Fruit fly (Drosophila melanogaster) whole organism, embryonic: Measurements from ENCODE around the gene scu.

Source experiments
- Bgb ChIP-seq: fragments of 200-800 bp; sonication (Bioruptor generic); IDR thresholded peaks from 2 replicates; pipeline ENCODE4 v1.3.6; 2022; ENCODE audit warnings: missing biosample characterization, missing genetic modification characterization; ENCODE audit not compliant: partially characterized antibody
- CG10209 ChIP-seq: fragments of 200-800 bp; sonication (Bioruptor generic); optimal IDR thresholded peaks from 3 replicates; lab custom pipeline; 2017; ENCODE audit warnings: missing biosample characterization, mild to moderate bottlenecking, missing genetic modification characterization, missing genetic modification reagents
- CG10366 ChIP-seq: fragments of 200-800 bp; sonication (Bioruptor generic); IDR thresholded peaks from 2 replicates; pipeline ENCODE4 v1.3.6; 2022; ENCODE audit warnings: missing biosample characterization, missing genetic modification characterization
- CG10654 ChIP-seq: fragments of 200-800 bp; sonication (Bioruptor generic); optimal IDR thresholded peaks from 2 replicates; lab custom pipeline; 2016; ENCODE audit warnings: missing biosample characterization, missing genetic modification characterization
- CG12219 ChIP-seq: fragments of 200-800 bp; sonication (Bioruptor generic); optimal IDR thresholded peaks from 3 replicates; lab custom pipeline; 2018; ENCODE audit warnings: missing biosample characterization, mild to moderate bottlenecking, missing genetic modification characterization
- CG13624 ChIP-seq: fragments of 200-800 bp; sonication (Bioruptor generic); optimal IDR thresholded peaks from 2 replicates; lab custom pipeline; 2016; ENCODE audit warnings: missing biosample characterization, missing genetic modification characterization
- CG14050 ChIP-seq: fragments of 200-800 bp; sonication (Bioruptor generic); IDR thresholded peaks from 3 replicates; pipeline ENCODE4 v1.3.6; 2022; ENCODE audit warnings: missing biosample characterization, missing genetic modification characterization
- CG14965 ChIP-seq: fragments of 200-800 bp; sonication (Bioruptor generic); optimal IDR thresholded peaks from 2 replicates; lab custom pipeline; 2016; ENCODE audit warnings: missing biosample characterization, missing genetic modification characterization, borderline replicate concordance
- CG15011 ChIP-seq: fragments of 200-800 bp; sonication (Bioruptor generic); optimal IDR thresholded peaks from 3 replicates; lab custom pipeline; 2018; ENCODE audit warnings: missing biosample characterization, mild to moderate bottlenecking, missing genetic modification characterization
- CG17186 ChIP-seq: fragments of 200-800 bp; sonication (Bioruptor generic); optimal IDR thresholded peaks from 3 replicates; lab custom pipeline; 2017; ENCODE audit warnings: missing biosample characterization, missing genetic modification reagents, missing genetic modification characterization
- CG18619 ChIP-seq: fragments of 200-800 bp; sonication (Bioruptor generic); optimal IDR thresholded peaks from 3 replicates; lab custom pipeline; 2017; ENCODE audit warnings: missing biosample characterization, mild to moderate bottlenecking, missing genetic modification characterization
- CG31365 ChIP-seq: fragments of 200-800 bp; sonication (Bioruptor generic); optimal IDR thresholded peaks from 2 replicates; lab custom pipeline; 2018; ENCODE audit warnings: missing biosample characterization, mild to moderate bottlenecking, missing genetic modification characterization
- CG33213 ChIP-seq: fragments of 200-800 bp; sonication (Bioruptor generic); optimal IDR thresholded peaks from 3 replicates; lab custom pipeline; 2016; ENCODE audit warnings: missing biosample characterization, missing genetic modification characterization
- CG3995 ChIP-seq: fragments of 200-800 bp; sonication (Bioruptor generic); optimal IDR thresholded peaks from 3 replicates; lab custom pipeline; 2016; ENCODE audit warnings: missing biosample characterization, missing genetic modification characterization
- CG42726 ChIP-seq: fragments of 200-800 bp; sonication (Bioruptor generic); IDR thresholded peaks from 2 replicates; pipeline ENCODE4 v1.3.6; 2022; ENCODE audit warnings: missing biosample characterization, missing genetic modification characterization; ENCODE audit not compliant: partially characterized antibody
- CG4617 ChIP-seq: fragments of 200-800 bp; sonication (Bioruptor generic); optimal IDR thresholded peaks from 3 replicates; lab custom pipeline; 2016; ENCODE audit warnings: missing biosample characterization, missing genetic modification characterization, borderline replicate concordance
- CG4707 ChIP-seq: fragments of 200-800 bp; sonication (Bioruptor generic); optimal IDR thresholded peaks from 2 replicates; lab custom pipeline; 2018; ENCODE audit warnings: missing biosample characterization, mild to moderate bottlenecking, missing genetic modification characterization, moderate library complexity
- CG6254 ChIP-seq: fragments of 200-800 bp; sonication (Bioruptor generic); optimal IDR thresholded peaks from 3 replicates; lab custom pipeline; 2017; ENCODE audit warnings: mild to moderate bottlenecking, missing biosample characterization, missing genetic modification reagents, missing genetic modification characterization
- CG6654 ChIP-seq: fragments of 200-800 bp; sonication (Bioruptor generic); optimal IDR thresholded peaks from 2 replicates; lab custom pipeline; 2017; ENCODE audit warnings: missing biosample characterization, mild to moderate bottlenecking, missing genetic modification characterization
- CG6791 ChIP-seq: fragments of 200-800 bp; sonication (Bioruptor generic); IDR thresholded peaks from 3 replicates; pipeline ENCODE4 v1.3.6; 2022; ENCODE audit warnings: missing biosample characterization, missing genetic modification characterization; ENCODE audit not compliant: partially characterized antibody
- CG7271 ChIP-seq: fragments of 200-800 bp; sonication (Bioruptor generic); optimal IDR thresholded peaks from 2 replicates; lab custom pipeline; 2018; ENCODE audit warnings: missing biosample characterization, mild to moderate bottlenecking, missing genetic modification characterization, moderate library complexity
- CG7839 ChIP-seq: fragments of 200-800 bp; sonication (Bioruptor generic); optimal IDR thresholded peaks from 3 replicates; lab custom pipeline; 2018; ENCODE audit warnings: missing biosample characterization, mild to moderate bottlenecking, missing genetic modification characterization, moderate library complexity
- CG7928 ChIP-seq: fragments of 200-800 bp; sonication (Bioruptor generic); optimal IDR thresholded peaks from 2 replicates; lab custom pipeline; 2017; ENCODE audit warnings: missing biosample characterization, mild to moderate bottlenecking, missing genetic modification characterization
- CG7963 ChIP-seq: fragments of 200-800 bp; sonication (Bioruptor generic); IDR thresholded peaks from 3 replicates; pipeline ENCODE4 v1.3.6; 2022; ENCODE audit warnings: missing biosample characterization, missing genetic modification characterization; ENCODE audit not compliant: partially characterized antibody
- CG9215 ChIP-seq: fragments of 200-800 bp; sonication (Bioruptor generic); IDR thresholded peaks from 2 replicates; pipeline ENCODE4 v1.3.6; 2022; ENCODE audit warnings: missing biosample characterization, missing genetic modification characterization
- CG9437 ChIP-seq: fragments of 200-800 bp; sonication (Bioruptor generic); optimal IDR thresholded peaks from 2 replicates; lab custom pipeline; 2018; ENCODE audit warnings: missing biosample characterization, mild to moderate bottlenecking, missing genetic modification characterization
- CTCF ChIP-seq: fragments of 200-800 bp; sonication (Bioruptor generic); optimal IDR thresholded peaks from 2 replicates; lab custom pipeline; 2017; ENCODE audit warnings: missing biosample characterization, mild to moderate bottlenecking, missing genetic modification characterization, moderate library complexity
- Dref ChIP-seq: fragments of 200-800 bp; sonication (Bioruptor generic); IDR thresholded peaks from 2 replicates; pipeline ENCODE4 v1.3.6; 2022; ENCODE audit warnings: missing biosample characterization, missing genetic modification characterization
- Fer3 ChIP-seq: fragments of 200-800 bp; sonication (Bioruptor generic); optimal IDR thresholded peaks from 2 replicates; lab custom pipeline; 2018; ENCODE audit warnings: missing biosample characterization, mild to moderate bottlenecking, missing genetic modification characterization, moderate library complexity
- Gug ChIP-seq: fragments of 200-800 bp; sonication (Bioruptor generic); IDR thresholded peaks from 4 replicates; pipeline ENCODE4 v1.3.6; 2022; ENCODE audit warnings: missing biosample characterization, missing genetic modification characterization
- H2.0 ChIP-seq: fragments of 200-800 bp; sonication (Bioruptor generic); IDR thresholded peaks from 2 replicates; pipeline ENCODE4 v1.3.6; 2022; ENCODE audit warnings: missing biosample characterization, missing genetic modification characterization
- MBD-R2 ChIP-seq: fragments of 200-800 bp; sonication (Bioruptor generic); IDR thresholded peaks from 2 replicates; pipeline ENCODE4 v1.3.6; 2022; ENCODE audit warnings: missing biosample characterization, missing genetic modification characterization
- Nf-YC ChIP-seq: fragments of 200-800 bp; optimal IDR thresholded peaks from 3 replicates; lab custom pipeline; 2019; ENCODE audit warnings: missing biosample characterization, mild to moderate bottlenecking, missing genetic modification characterization, moderate library complexity
- Opbp ChIP-seq: fragments of 200-800 bp; sonication (Bioruptor generic); IDR thresholded peaks from 3 replicates; pipeline ENCODE4 v1.3.6; 2022; ENCODE audit warnings: missing biosample characterization, missing genetic modification characterization; ENCODE audit not compliant: partially characterized antibody
- Scr ChIP-seq: fragments of 200-800 bp; sonication (Bioruptor generic); IDR thresholded peaks from 2 replicates; pipeline ENCODE4 v1.3.6; 2022; ENCODE audit warnings: missing biosample characterization, missing genetic modification characterization; ENCODE audit not compliant: partially characterized antibody
- Sry-β ChIP-seq: fragments of 200-800 bp; sonication (Bioruptor generic); optimal IDR thresholded peaks from 2 replicates; lab custom pipeline; 2018; ENCODE audit warnings: missing biosample characterization, mild to moderate bottlenecking, missing genetic modification characterization, moderate library complexity
- ase ChIP-seq: fragments of 200-800 bp; sonication (Bioruptor generic); IDR thresholded peaks from 3 replicates; pipeline ENCODE4 v1.3.6; 2022; ENCODE audit warnings: missing biosample characterization, missing genetic modification characterization
- fd64A ChIP-seq: fragments of 200-800 bp; sonication (Bioruptor generic); optimal IDR thresholded peaks from 3 replicates; lab custom pipeline; 2018; ENCODE audit warnings: missing biosample characterization, mild to moderate bottlenecking, missing genetic modification characterization
- ftz-f1 ChIP-seq: fragments of 200-800 bp; sonication (Bioruptor generic); optimal IDR thresholded peaks from 2 replicates; lab custom pipeline; 2016; ENCODE audit warnings: missing biosample characterization, missing genetic modification characterization
- gcm ChIP-seq: fragments of 200-800 bp; sonication (Bioruptor generic); optimal IDR thresholded peaks from 2 replicates; lab custom pipeline; 2019; ENCODE audit warnings: missing biosample characterization, mild to moderate bottlenecking, missing genetic modification characterization, moderate library complexity
- inv ChIP-seq: fragments of 200-800 bp; sonication (Bioruptor generic); IDR thresholded peaks from 2 replicates; pipeline ENCODE4 v1.3.6; 2022; ENCODE audit warnings: missing biosample characterization, missing genetic modification characterization; ENCODE audit not compliant: partially characterized antibody
- nerfin-1 ChIP-seq: fragments of 200-800 bp; sonication (Bioruptor generic); optimal IDR thresholded peaks from 3 replicates; lab custom pipeline; 2019; ENCODE audit warnings: missing biosample characterization, mild to moderate bottlenecking, missing genetic modification characterization, moderate library complexity
- pho ChIP-seq: fragments of 200-800 bp; sonication (Bioruptor generic); optimal IDR thresholded peaks from 2 replicates; lab custom pipeline; 2016; ENCODE audit warnings: missing biosample characterization, missing genetic modification characterization
- phol ChIP-seq: fragments of 200-800 bp; sonication (Bioruptor generic); optimal IDR thresholded peaks from 3 replicates; lab custom pipeline; 2018; ENCODE audit warnings: missing biosample characterization, mild to moderate bottlenecking, missing genetic modification characterization, moderate library complexity
- rib ChIP-seq: fragments of 200-800 bp; sonication (Bioruptor generic); IDR thresholded peaks from 2 replicates; pipeline ENCODE4 v1.3.6; 2022; ENCODE audit warnings: missing biosample characterization, missing genetic modification characterization
- shn ChIP-seq: fragments of 200-800 bp; sonication (Bioruptor generic); optimal IDR thresholded peaks from 3 replicates; lab custom pipeline; 2016; ENCODE audit warnings: missing biosample characterization, missing genetic modification characterization
- wdn ChIP-seq: fragments of 200-800 bp; sonication (Bioruptor generic); IDR thresholded peaks from 2 replicates; pipeline ENCODE4 v1.3.6; 2022; ENCODE audit warnings: missing biosample characterization, missing genetic modification characterization

The scu gene

dm6 chrX:18136910-18137849 lies 46.1 kb downstream of the scu start, which contains the start of gene ari-1 (continued):
- peak; percentile 68 for TF ChIP-seq CG9437 (GFP tag; lab: Kevin White, UChicago)
- TF ChIP-seq CG33213: peak; percentile 41
- TF ChIP-seq wdn (GFP tag; lab: Robert Waterston, UW): no peak
- TF ChIP-seq CG7839 (tag; lab: Kevin White, UChicago): no peak
- peak; percentile 50 for TF ChIP-seq CG4617 (GFP tag; lab: Kevin White, UChicago)
- 0 out of 2 replicates have a peak, but pooled peaks have one; percentile 19 for TF ChIP-seq CG42726 (GFP tag; lab: Robert Waterston, UW)
- 0 out of 3 replicates have a peak, but pooled peaks have one; percentile 29 for TF ChIP-seq CG7963
- no peak for TF ChIP-seq CG12219
- TF ChIP-seq CG9215 (GFP tag; lab: Robert Waterston, UW): no peak
- TF ChIP-seq CTCF (GFP tag; lab: Kevin White, UChicago): no peak
- no peak for TF ChIP-seq rib (GFP tag; lab: Robert Waterston, UW)
- TF ChIP-seq Gug: peak; percentile 5; the same call in 1 of the 4 replicates
- no peak for TF ChIP-seq shn (GFP tag; lab: Kevin White, UChicago)
- no peak for TF ChIP-seq Sry-β (GFP tag; lab: Kevin White, UChicago)
- TF ChIP-seq CG14050 (GFP tag; lab: Robert Waterston, UW): no peak
- peak; percentile 98 for TF ChIP-seq CG17186 (GFP tag; lab: Kevin White, UChicago)
- peak; percentile 61 for TF ChIP-seq CG13624 (GFP tag; lab: Kevin White, UChicago)
- peak; percentile 35; the same call in 1 of the 2 replicates for TF ChIP-seq MBD-R2 (GFP tag; lab: Robert Waterston, UW)
- TF ChIP-seq CG6654 (GFP tag; lab: Kevin White, UChicago): no peak
- TF ChIP-seq CG4707 (GFP tag; lab: Kevin White, UChicago): peak; percentile 95
- TF ChIP-seq CG6791 (GFP tag; lab: Robert Waterston, UW): peak; percentile 57; the same call in 2 of the 3 replicates
- peak; percentile 68 for TF ChIP-seq CG7928 (GFP tag; lab: Kevin White, UChicago)
- TF ChIP-seq Nf-YC (tag; lab: Kevin White, UChicago): peak; percentile 12
- TF ChIP-seq ftz-f1: peak; percentile 21
- no peak for TF ChIP-seq phol (tag; lab: Kevin White, UChicago)
- TF ChIP-seq CG10654: no peak
- no peak for TF ChIP-seq CG3995 (GFP tag; lab: Kevin White, UChicago)
- TF ChIP-seq Dref: peak; percentile 60
- TF ChIP-seq ase (GFP tag; lab: Robert Waterston, UW): no peak
- TF ChIP-seq CG6254: no peak
- TF ChIP-seq CG14965 (GFP tag; lab: Kevin White, UChicago): no peak
- 0 out of 2 replicates have a peak, but pooled peaks have one; percentile 10 for TF ChIP-seq inv (GFP tag; lab: Robert Waterston, UW)
- no peak for TF ChIP-seq CG10209 (GFP tag; lab: Kevin White, UChicago)
- TF ChIP-seq pho: no peak
- peak; percentile 46; the same call in 1 of the 3 replicates for TF ChIP-seq Opbp
- peak; percentile 19; the same call in 1 of the 2 replicates for TF ChIP-seq Scr
- TF ChIP-seq Bgb (GFP tag; lab: Robert Waterston, UW): peak; percentile 60; the same call in 1 of the 2 replicates
- TF ChIP-seq H2.0: no peak
- TF ChIP-seq Fer3 (tag; lab: Kevin White, UChicago): no peak
- TF ChIP-seq fd64A (GFP tag; lab: Kevin White, UChicago): no peak
- no peak for TF ChIP-seq gcm (GFP tag; lab: Kevin White, UChicago)
- TF ChIP-seq nerfin-1 (tag; lab: Kevin White, UChicago): no peak
- no peak for TF ChIP-seq CG31365
- TF ChIP-seq CG15011 (GFP tag; lab: Kevin White, UChicago): no peak
- TF ChIP-seq CG10366 (GFP tag; lab: Robert Waterston, UW): no peak
- no peak for TF ChIP-seq CG18619 (GFP tag; lab: Kevin White, UChicago)
- TF ChIP-seq CG7271 (tag; lab: Kevin White, UChicago): no peak
